Fruit fly (Drosophila melanogaster) whole organism, pupa: Measurements from ENCODE around the gene Argk1.

Source experiments
- CG10348 ChIP-seq: fragments of 200-800 bp; sonication (Bioruptor generic); IDR thresholded peaks from 2 replicates; pipeline ENCODE4 v1.3.6; 2022; ENCODE audit warnings: missing biosample characterization, missing genetic modification characterization
- CG12605 ChIP-seq: fragments of 200-800 bp; sonication (Bioruptor generic); IDR thresholded peaks from 2 replicates; pipeline ENCODE4 v1.3.6; 2022; ENCODE audit warnings: missing biosample characterization, missing genetic modification characterization
- CG13204 ChIP-seq: fragments of 200-800 bp; sonication (Bioruptor generic); optimal IDR thresholded peaks from 2 replicates; lab custom pipeline; 2018; ENCODE audit warnings: missing biosample characterization, mild to moderate bottlenecking, missing genetic modification characterization, moderate library complexity
- CG14655 ChIP-seq: fragments of 200-800 bp; sonication (Bioruptor generic); optimal IDR thresholded peaks from 3 replicates; lab custom pipeline; 2017; ENCODE audit warnings: mild to moderate bottlenecking, missing biosample characterization, missing genetic modification reagents, missing genetic modification characterization
- CG15710 ChIP-seq: fragments of 200-800 bp; sonication (Bioruptor generic); optimal IDR thresholded peaks from 2 replicates; lab custom pipeline; 2018; ENCODE audit warnings: missing biosample characterization, mild to moderate bottlenecking, missing genetic modification characterization, moderate library complexity
- CG17806 ChIP-seq: fragments of 200-800 bp; sonication (Bioruptor generic); optimal IDR thresholded peaks from 2 replicates; lab custom pipeline; 2018; ENCODE audit warnings: missing biosample characterization, mild to moderate bottlenecking, missing genetic modification characterization, moderate library complexity
- CG32121 ChIP-seq: fragments of 200-800 bp; sonication (Bioruptor generic); IDR thresholded peaks from 2 replicates; pipeline ENCODE4 v1.3.6; 2022; ENCODE audit warnings: missing biosample characterization, missing genetic modification characterization
- CG34367 ChIP-seq: fragments of 200-800 bp; sonication (Bioruptor generic); optimal IDR thresholded peaks from 2 replicates; lab custom pipeline; 2018; ENCODE audit warnings: missing biosample characterization, mild to moderate bottlenecking, missing genetic modification characterization
- CG4496 ChIP-seq: fragments of 200-800 bp; sonication (Bioruptor generic); IDR thresholded peaks from 3 replicates; pipeline ENCODE4 v1.3.6; 2022; ENCODE audit warnings: missing biosample characterization, missing genetic modification characterization
- CG8159 ChIP-seq: fragments of 200-800 bp; sonication (Bioruptor generic); optimal IDR thresholded peaks from 3 replicates; lab custom pipeline; 2018; ENCODE audit warnings: missing biosample characterization, mild to moderate bottlenecking, missing genetic modification characterization, moderate library complexity
- CG8301 ChIP-seq: fragments of 200-800 bp; sonication (Bioruptor generic); optimal IDR thresholded peaks from 2 replicates; lab custom pipeline; 2018; ENCODE audit warnings: missing biosample characterization, mild to moderate bottlenecking, missing genetic modification characterization
- CG9948 ChIP-seq: fragments of 200-800 bp; sonication (Bioruptor generic); optimal IDR thresholded peaks from 2 replicates; lab custom pipeline; 2018; ENCODE audit warnings: missing biosample characterization, mild to moderate bottlenecking, missing genetic modification characterization, moderate library complexity
- D1 ChIP-seq: fragments of 200-800 bp; sonication (Bioruptor generic); optimal IDR thresholded peaks from 2 replicates; lab custom pipeline; 2018; ENCODE audit warnings: missing biosample characterization, mild to moderate bottlenecking, missing genetic modification characterization, moderate library complexity
- EcR ChIP-seq: fragments of 200-800 bp; sonication (Bioruptor generic); optimal IDR thresholded peaks from 3 replicates; lab custom pipeline; 2019; ENCODE audit warnings: missing biosample characterization, missing genetic modification characterization, mild to moderate bottlenecking, moderate library complexity, missing genetic modification reagents
- Ets98B ChIP-seq: fragments of 200-800 bp; sonication (Bioruptor generic); IDR thresholded peaks from 2 replicates; pipeline ENCODE4 v1.3.6; 2022; ENCODE audit warnings: missing biosample characterization, missing genetic modification characterization
- Pif1A ChIP-seq: fragments of 200-800 bp; sonication (Bioruptor generic); optimal IDR thresholded peaks from 3 replicates; lab custom pipeline; 2016; ENCODE audit warnings: missing biosample characterization, missing genetic modification characterization
- Pif1B ChIP-seq: fragments of 200-800 bp; sonication (Bioruptor generic); optimal IDR thresholded peaks from 3 replicates; lab custom pipeline; 2016; ENCODE audit warnings: missing biosample characterization, missing genetic modification characterization
- Snoo ChIP-seq: fragments of 200-800 bp; sonication (Bioruptor generic); optimal IDR thresholded peaks from 3 replicates; lab custom pipeline; 2017; ENCODE audit warnings: missing biosample characterization, mild to moderate bottlenecking, missing genetic modification characterization, inconsistent platforms
- fd96Ca ChIP-seq: fragments of 200-800 bp; sonication (Bioruptor generic); IDR thresholded peaks from 3 replicates; pipeline ENCODE4 v1.3.6; 2022; ENCODE audit warnings: missing biosample characterization, missing genetic modification characterization
- gl ChIP-seq: fragments of 200-800 bp; sonication (Bioruptor generic); optimal IDR thresholded peaks from 2 replicates; lab custom pipeline; 2018; ENCODE audit warnings: missing biosample characterization, mild to moderate bottlenecking, missing genetic modification characterization
- rn ChIP-seq: fragments of 200-800 bp; sonication (Bioruptor generic); IDR thresholded peaks from 2 replicates; pipeline ENCODE4 v1.3.6; 2022; ENCODE audit warnings: missing biosample characterization, missing genetic modification characterization

Gene Argk1

DNA sequence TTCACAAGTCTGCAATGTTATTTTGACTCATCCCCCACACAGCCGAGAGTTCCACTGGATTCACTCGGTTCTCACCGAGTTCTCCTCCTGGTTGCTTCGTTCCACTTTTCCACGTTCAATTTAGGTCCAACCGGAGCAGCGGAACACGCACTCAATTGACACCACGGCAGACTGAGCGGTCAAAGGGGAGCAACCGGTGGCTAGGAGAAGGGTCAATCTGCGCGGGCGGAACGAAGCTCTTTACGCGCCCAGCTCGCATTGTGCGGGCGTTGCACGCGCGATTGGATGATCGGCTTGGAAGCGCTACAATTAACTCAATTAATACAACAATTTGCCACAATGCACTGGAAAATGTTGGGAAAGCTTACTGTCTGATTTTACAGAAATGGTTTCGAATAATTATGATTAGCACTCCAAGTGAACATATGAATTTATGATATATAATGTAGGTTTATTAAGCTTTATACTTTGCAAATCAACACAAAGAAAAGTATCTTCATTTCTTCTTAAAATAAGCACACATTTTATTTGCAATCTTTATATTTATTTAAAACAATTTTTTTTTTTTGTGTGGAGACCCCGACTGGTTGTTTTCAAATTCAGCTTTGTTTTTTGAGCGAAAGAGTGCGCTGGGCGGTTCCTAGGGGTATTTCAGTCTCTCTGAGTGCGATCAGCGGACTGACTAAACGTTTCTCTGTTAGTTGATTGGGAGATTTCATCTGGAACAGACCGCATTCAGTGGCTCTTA lies 26.7 kb upstream of the Argk1 start, which contains the start of gene CG32032:
CG32032 (plus strand) TSS at position 698 of the 748 bp plus-strand sequence.
- TF ChIP-seq CG8159 (tag; lab: Kevin White, UChicago), result peak; percentile 61
- peak; percentile 42 for TF ChIP-seq CG15710 (tag; lab: Kevin White, UChicago)
- no peak for TF ChIP-seq CG13204 (GFP tag; lab: Kevin White, UChicago)
- TF ChIP-seq CG12605 (GFP tag; lab: Robert Waterston, UW), result no peak
- TF ChIP-seq gl (tag; lab: Kevin White, UChicago), result no peak
- TF ChIP-seq CG32121 (GFP tag; lab: Robert Waterston, UW), result peak; percentile 44; the same call in 1 of the 2 replicates
- TF ChIP-seq, all 21 proteins: peak for 3

DNA sequence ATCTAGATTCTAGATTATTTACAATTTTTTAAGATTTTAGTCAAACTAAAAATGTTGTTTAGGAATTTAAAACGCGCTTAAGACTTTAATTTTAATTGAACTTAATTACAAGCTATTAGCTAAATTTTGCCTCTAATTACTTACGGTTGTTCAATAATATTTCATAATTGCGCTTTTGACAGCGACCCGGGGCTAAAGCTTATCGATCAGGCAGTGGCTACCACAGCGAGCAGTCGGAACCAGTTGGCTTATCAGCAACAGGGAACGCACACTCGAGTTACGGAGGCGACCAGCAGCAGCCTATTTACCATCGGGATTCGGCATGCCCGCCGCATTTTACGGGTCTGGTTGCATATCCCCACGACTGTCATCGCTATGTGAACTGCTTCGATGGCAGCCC lies 9.1 kb upstream of the Argk1 start:
- TF ChIP-seq CG13204 (GFP tag; lab: Kevin White, UChicago) (no peak), CG4496 (GFP tag; lab: Robert Waterston, UW) (no peak), EcR (GFP tag; lab: Kevin White, UChicago) (no peak), CG9948 (tag; lab: Kevin White, UChicago) (no peak), CG12605 (GFP tag; lab: Robert Waterston, UW) (no peak), Pif1B (GFP tag; lab: Kevin White, UChicago) (no peak), CG10348 (no peak)

DNA sequence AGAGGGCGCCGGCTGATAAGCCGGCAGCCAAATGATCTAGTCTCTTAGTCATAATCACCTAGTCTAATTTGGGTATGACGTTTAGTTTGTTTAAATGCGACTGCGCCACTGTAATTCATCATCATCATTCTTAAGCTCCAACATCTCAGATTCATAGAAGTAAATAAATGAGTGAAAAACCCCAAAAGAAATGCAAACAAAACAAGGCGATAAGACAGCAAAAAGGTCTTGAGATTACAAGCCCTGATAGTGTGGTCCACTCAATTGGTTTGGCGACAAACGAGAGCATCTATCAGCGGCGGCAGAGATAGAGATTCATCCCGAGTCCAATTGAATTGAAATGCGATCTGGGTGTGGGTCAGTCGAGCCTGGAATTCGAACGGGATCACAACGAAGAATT lies 8.5 kb upstream of the Argk1 start, which contains the start of gene teq:
teq (plus strand) TSS at position 359 of the 400 bp plus-strand sequence.
- TF ChIP-seq CG34367, result no peak
- no peak for TF ChIP-seq CG15710 (tag; lab: Kevin White, UChicago)
- no peak for TF ChIP-seq CG32121 (GFP tag; lab: Robert Waterston, UW)
- no peak for TF ChIP-seq Pif1A (GFP tag; lab: Kevin White, UChicago)
- no peak for TF ChIP-seq CG8301 (tag; lab: Kevin White, UChicago)
- no peak for TF ChIP-seq D1 (tag; lab: Kevin White, UChicago)
- no peak for TF ChIP-seq gl (tag; lab: Kevin White, UChicago)
- no peak for TF ChIP-seq CG10348
- no peak for TF ChIP-seq CG8159 (tag; lab: Kevin White, UChicago)
- TF ChIP-seq CG14655 (GFP tag; lab: Kevin White, UChicago), result no peak
- no peak for TF ChIP-seq CG9948 (tag; lab: Kevin White, UChicago)
- TF ChIP-seq Pif1B (GFP tag; lab: Kevin White, UChicago), result no peak

DNA sequence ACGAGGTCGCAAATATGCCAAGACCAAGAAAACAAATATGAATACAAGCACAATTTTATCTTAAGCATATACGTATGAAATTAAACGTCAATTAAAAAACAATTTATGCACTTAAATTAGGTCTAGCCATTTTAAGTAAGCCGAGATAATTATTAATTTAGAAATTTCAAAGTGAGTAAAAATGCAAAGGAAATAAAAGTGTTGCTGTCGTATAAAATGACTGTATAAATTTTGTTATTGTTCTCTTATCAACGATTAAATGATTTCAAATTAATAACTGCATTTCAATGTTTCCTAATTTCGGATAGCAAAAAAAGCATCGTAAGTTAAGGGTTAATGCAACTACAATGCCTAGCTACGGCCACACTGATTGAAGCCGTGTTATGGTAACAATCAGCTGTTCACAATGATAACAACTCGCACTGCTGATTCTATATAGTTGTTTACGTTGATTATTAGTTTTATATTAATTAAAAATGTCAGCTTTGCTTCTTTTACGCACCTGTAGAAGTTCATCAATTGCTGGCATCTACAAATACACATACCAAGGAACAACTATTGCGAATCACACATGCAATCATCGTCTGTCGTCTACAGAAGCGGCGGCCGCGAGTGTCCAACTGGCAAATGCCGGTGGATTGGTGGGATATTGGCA lies 7.0 kb upstream of the Argk1 start, which contains the start of the genes CG4911 and CG4942:
CG4911 (minus strand) TSS at position 1 of the 655 bp plus-strand sequence.
CG4942 (plus strand) TSS at position 375 of the 655 bp plus-strand sequence.
- TF ChIP-seq CG13204 (GFP tag; lab: Kevin White, UChicago) (no peak), CG17806 (tag; lab: Kevin White, UChicago) (peak; percentile 50), CG14655 (GFP tag; lab: Kevin White, UChicago) (no peak), Pif1B (GFP tag; lab: Kevin White, UChicago) (no peak), fd96Ca (GFP tag; lab: Robert Waterston, UW) (peak; percentile 28; the same call in 1 of the 3 replicates), gl (tag; lab: Kevin White, UChicago) (no peak), Ets98B (GFP tag; lab: Robert Waterston, UW) (peak; percentile 28; the same call in 1 of the 2 replicates), rn (GFP tag; lab: Robert Waterston, UW) (no peak), CG12605 (GFP tag; lab: Robert Waterston, UW) (no peak), CG8301 (tag; lab: Kevin White, UChicago) (peak; percentile 61), D1 (tag; lab: Kevin White, UChicago) (no peak), CG34367 (peak; percentile 52), CG10348 (no peak), CG9948 (tag; lab: Kevin White, UChicago) (peak; percentile 42), CG15710 (tag; lab: Kevin White, UChicago) (peak; percentile 52), EcR (GFP tag; lab: Kevin White, UChicago) (no peak), CG8159 (tag; lab: Kevin White, UChicago) (peak; percentile 70), Pif1A (GFP tag; lab: Kevin White, UChicago) (no peak), CG4496 (GFP tag; lab: Robert Waterston, UW) (peak; percentile 79), CG32121 (GFP tag; lab: Robert Waterston, UW) (peak; percentile 52; the same call in 1 of the 2 replicates), Snoo (tag; lab: Kevin White, UChicago) (peak; percentile 51)

DNA sequence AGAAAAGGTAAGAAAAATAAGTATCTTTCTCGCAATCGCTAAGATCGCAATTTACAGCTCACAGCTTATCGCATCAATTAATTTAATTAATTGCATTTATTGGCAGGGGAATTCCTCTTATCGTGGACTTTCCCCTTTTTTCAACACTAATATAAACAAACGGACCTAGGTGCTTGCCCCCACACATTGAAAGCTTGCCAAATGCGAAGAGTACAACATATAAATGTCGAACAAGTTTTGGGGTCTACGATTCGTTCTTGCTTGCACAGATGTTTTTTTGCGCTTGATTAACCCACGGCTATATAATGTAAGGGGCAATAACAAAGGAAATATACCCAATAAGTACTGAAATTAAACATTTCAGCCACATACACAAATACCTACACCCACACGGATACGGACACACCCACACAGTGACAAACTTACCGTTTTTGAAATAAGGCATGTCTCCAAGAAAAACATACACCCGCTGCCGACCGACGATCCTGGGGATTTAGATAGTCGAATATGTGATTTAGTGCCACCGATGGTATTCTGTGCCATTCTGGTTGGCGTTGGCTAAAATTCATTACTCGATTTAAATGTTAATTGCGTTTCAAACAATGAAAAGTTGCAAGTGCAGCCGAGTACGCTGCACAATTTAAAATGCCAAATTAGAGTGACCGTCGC lies 6.4 kb upstream of the Argk1 start:
- peak; percentile 76 for TF ChIP-seq EcR (GFP tag; lab: Kevin White, UChicago)
- TF ChIP-seq D1 (tag; lab: Kevin White, UChicago), result no peak
